Worm (Caenorhabditis elegans): ENCODE data around the gene phat-6.

DNA sequence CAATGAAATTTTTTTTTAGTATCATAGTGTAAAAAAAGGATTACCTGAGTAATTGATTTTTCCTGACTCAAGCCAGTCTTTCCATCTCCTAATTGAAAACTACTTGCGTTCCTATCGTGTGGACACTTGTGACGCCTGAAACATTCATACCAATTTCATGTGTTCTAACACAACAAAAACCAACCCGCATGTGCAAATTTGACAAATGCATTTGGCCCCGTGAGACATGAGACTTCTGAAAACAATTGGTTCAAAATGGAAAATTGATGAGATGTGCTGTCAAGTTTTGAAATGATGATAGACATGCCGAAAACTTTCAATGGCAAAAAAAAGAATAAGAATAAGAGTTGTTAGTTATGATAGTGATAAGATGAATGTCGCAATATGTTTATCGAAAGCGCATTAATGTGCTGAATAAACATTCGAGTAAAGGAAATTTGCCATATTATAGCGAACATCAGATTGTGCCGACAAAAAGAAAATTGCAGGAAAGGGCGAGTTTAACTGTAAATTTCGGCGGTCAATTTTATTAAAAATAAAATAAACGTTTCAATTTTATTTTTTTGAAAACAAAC lies 36.3 kb upstream of the phat-6 start, which contains the start of gene H03A11.2:
- TF ChIP-seq unc-62 (GFP tag; optimal IDR thresholded peaks at IDR 0.05) (no peak), ztf-11 (tag; optimal IDR thresholded peaks at IDR 0.05) (no peak), zag-1 (tag; optimal IDR thresholded peaks at IDR 0.05) (no peak), nhr-12 (tag; optimal IDR thresholded peaks at IDR 0.05) (no peak), nhr-237 (tag; optimal IDR thresholded peaks at IDR 0.05) (no peak), fos-1 (tag; optimal IDR thresholded peaks at IDR 0.05) (no peak), ama-1 (optimal IDR thresholded peaks at IDR 0.05) (no peak), pqm-1 (tag; optimal IDR thresholded peaks at IDR 0.05) (no peak), nhr-28 (tag; optimal IDR thresholded peaks at IDR 0.05) (no peak), tbx-2 (tag; optimal IDR thresholded peaks at IDR 0.05) (no peak), mdl-1 (tag; optimal IDR thresholded peaks at IDR 0.05) (no peak), unc-39 (tag; optimal IDR thresholded peaks at IDR 0.05) (no peak)

All from whole organism, L3 larva.